Worm (Caenorhabditis elegans) whole organism, L1 larva: ENCODE results near the gene T25B9.6.
A peak's percentile ranks its signal among the peaks of the same experiment; 100 is the strongest.

Experiments used
- C04F5.9 ChIP-seq: sonication (generic microtip); optimal IDR thresholded peaks from 2 replicates; lab custom pipeline; 2016; ENCODE audit warnings: missing genetic modification characterization, missing compliant biosample characterization
- C34B4.2 ChIP-seq: sonication (generic microtip); optimal IDR thresholded peaks from 2 replicates; lab custom pipeline; 2017; ENCODE audit warnings: mild to moderate bottlenecking, missing genetic modification characterization, missing compliant biosample characterization
- F16B12.6 ChIP-seq: fragments of 150-350 bp; optimal IDR thresholded peaks from 2 replicates; lab custom pipeline; 2014; ENCODE audit warnings: missing biosample characterization, missing genetic modification characterization
- Y116A8C.19 ChIP-seq: sonication (generic microtip); optimal IDR thresholded peaks from 2 replicates; lab custom pipeline; 2016; ENCODE audit warnings: missing compliant biosample characterization, missing genetic modification characterization, borderline replicate concordance
- aha-1 ChIP-seq: fragments of 150-350 bp; optimal IDR thresholded peaks from 2 replicates; lab custom pipeline; 2014; ENCODE audit warnings: missing biosample characterization, missing genetic modification characterization
- aly-2 ChIP-seq: fragments of 150-350 bp; optimal IDR thresholded peaks from 2 replicates; lab custom pipeline; 2014; ENCODE audit warnings: missing biosample characterization, missing genetic modification characterization
- blmp-1 ChIP-seq: fragments of 150-350 bp; optimal IDR thresholded peaks from 2 replicates; lab custom pipeline; 2014; ENCODE audit warnings: missing biosample characterization, missing genetic modification characterization
- ceh-8 ChIP-seq: fragments of 200-800 bp; sonication (Bioruptor generic); optimal IDR thresholded peaks from 2 replicates; lab custom pipeline; 2018; ENCODE audit warnings: mild to moderate bottlenecking, missing genetic modification characterization, moderate library complexity, missing compliant biosample characterization
- dpl-1 ChIP-seq, 3 experiments: fragments of 150-350 bp in 2 of 3; sonication (generic microtip) in 1 of 3; optimal IDR thresholded peaks; 2 replicates each; lab custom pipeline; 2014 to 2017; ENCODE audit warnings: missing biosample characterization in 3 of 3, missing genetic modification characterization in 3 of 3, missing genetic modification reagents in 3 of 3
- dsc-1 ChIP-seq: sonication (generic microtip); optimal IDR thresholded peaks from 2 replicates; lab custom pipeline; 2016; ENCODE audit warnings: mild to moderate bottlenecking, missing genetic modification characterization, missing compliant biosample characterization
- efl-1 ChIP-seq, 4 experiments: fragments of 150-350 bp; optimal IDR thresholded peaks in 3 of 4; peaks in 1 of 4; 1 replicate in 1 of 4; 2 replicates in 3 of 4; lab custom pipeline; 2014; ENCODE audit warnings: missing biosample characterization in 2 of 4, missing genetic modification characterization in 2 of 4, missing genetic modification reagents in 2 of 4
- egl-27 ChIP-seq, 2 experiments: fragments of 150-350 bp in 1 of 2; sonication (generic microtip); optimal IDR thresholded peaks; 3 replicates each; lab custom pipeline; 2017 to 2018; ENCODE audit warnings: missing biosample characterization in 2 of 2, missing genetic modification characterization in 2 of 2, missing genetic modification reagents in 2 of 2
- elt-3 ChIP-seq, 6 experiments: fragments of 150-350 bp in 1 of 6; sonication (generic microtip); optimal IDR thresholded peaks; 2 replicates each; lab custom pipeline; 2017 to 2018; ENCODE audit warnings: missing biosample characterization in 6 of 6, missing genetic modification characterization in 6 of 6, inconsistent platforms in 1 of 6
- grh-1 ChIP-seq: fragments of 200-800 bp; sonication (Bioruptor generic); IDR thresholded peaks from 2 replicates; pipeline ENCODE4 v1.3.6; 2022; ENCODE audit warnings: missing genetic modification reagents, missing genetic modification characterization, missing compliant biosample characterization
- hlh-4 ChIP-seq: sonication (generic microtip); optimal IDR thresholded peaks from 2 replicates; lab custom pipeline; 2016; ENCODE audit warnings: mild to moderate bottlenecking, missing genetic modification characterization, missing compliant biosample characterization
- hpl-2 ChIP-seq: fragments of 150-350 bp; optimal IDR thresholded peaks from 2 replicates; lab custom pipeline; 2014; ENCODE audit warnings: missing biosample characterization, missing genetic modification reagents, missing genetic modification characterization
- jun-1 ChIP-seq: fragments of 150-350 bp; optimal IDR thresholded peaks from 2 replicates; lab custom pipeline; 2014; ENCODE audit warnings: missing biosample characterization, missing genetic modification reagents, missing genetic modification characterization
- lin-14 ChIP-seq: fragments of 200-800 bp; sonication (Bioruptor generic); optimal IDR thresholded peaks from 2 replicates; lab custom pipeline; 2018; ENCODE audit warnings: mild to moderate bottlenecking, missing genetic modification characterization, moderate library complexity, missing compliant biosample characterization
- lin-35 ChIP-seq, 2 experiments: fragments of 150-350 bp; optimal IDR thresholded peaks; 2 replicates each; lab custom pipeline; 2014; ENCODE audit warnings: missing biosample characterization in 2 of 2, missing genetic modification characterization in 2 of 2, missing genetic modification reagents in 2 of 2
- lsy-2 ChIP-seq, 2 experiments: fragments of 150-350 bp; optimal IDR thresholded peaks; 2 replicates each; lab custom pipeline; 2014; ENCODE audit warnings: missing biosample characterization in 2 of 2, missing genetic modification characterization in 2 of 2
- mef-2 ChIP-seq: fragments of 150-350 bp; optimal IDR thresholded peaks from 2 replicates; lab custom pipeline; 2014; ENCODE audit warnings: missing biosample characterization, missing genetic modification characterization
- nhr-20 ChIP-seq: sonication (generic microtip); optimal IDR thresholded peaks from 2 replicates; lab custom pipeline; 2016; ENCODE audit warnings: mild to moderate bottlenecking, missing genetic modification characterization, missing compliant biosample characterization
- nhr-237 ChIP-seq: fragments of 150-350 bp; optimal IDR thresholded peaks from 2 replicates; lab custom pipeline; 2014; ENCODE audit warnings: missing biosample characterization, missing genetic modification characterization
- nhr-77 ChIP-seq: fragments of 150-350 bp; optimal IDR thresholded peaks from 2 replicates; lab custom pipeline; 2014; ENCODE audit warnings: missing biosample characterization, missing genetic modification characterization
- nhr-85 ChIP-seq: sonication (generic microtip); peaks from one replicate; lab custom pipeline; 2016; ENCODE audit warnings: missing genetic modification characterization, inconsistent platforms, missing compliant biosample characterization
- pag-3 ChIP-seq: sonication (generic microtip); optimal IDR thresholded peaks from 2 replicates; lab custom pipeline; 2017; ENCODE audit warnings: missing genetic modification characterization, mild to moderate bottlenecking, missing compliant biosample characterization, antibody characterized with exemption, borderline replicate concordance; ENCODE audit not compliant: insufficient read depth
- rnt-1 ChIP-seq: sonication (generic microtip); optimal IDR thresholded peaks from 2 replicates; lab custom pipeline; 2016; ENCODE audit warnings: mild to moderate bottlenecking, missing genetic modification characterization, moderate library complexity, missing compliant biosample characterization
- skn-1 ChIP-seq: fragments of 150-350 bp; optimal IDR thresholded peaks from 2 replicates; lab custom pipeline; 2014; ENCODE audit warnings: missing biosample characterization, missing genetic modification characterization
- sup-37 ChIP-seq: fragments of 200-800 bp; sonication (Bioruptor generic); optimal IDR thresholded peaks from 2 replicates; lab custom pipeline; 2018; ENCODE audit warnings: mild to moderate bottlenecking, missing genetic modification characterization, missing compliant biosample characterization
- swsn-7 ChIP-seq: sonication (generic microtip); optimal IDR thresholded peaks from 2 replicates; lab custom pipeline; 2016; ENCODE audit warnings: missing genetic modification characterization, missing compliant biosample characterization
- tlp-1 ChIP-seq: fragments of 150-350 bp; optimal IDR thresholded peaks from 2 replicates; lab custom pipeline; 2014; ENCODE audit warnings: missing biosample characterization, missing genetic modification characterization
- unc-130 ChIP-seq: fragments of 150-350 bp; optimal IDR thresholded peaks from 2 replicates; lab custom pipeline; 2017; ENCODE audit warnings: missing biosample characterization, missing genetic modification characterization, inconsistent platforms
- unc-30 ChIP-seq: sonication (generic microtip); optimal IDR thresholded peaks from 2 replicates; lab custom pipeline; 2017; ENCODE audit warnings: missing biosample characterization, missing genetic modification characterization
- unc-62 ChIP-seq: fragments of 150-350 bp; optimal IDR thresholded peaks from 2 replicates; lab custom pipeline; 2014; ENCODE audit warnings: missing biosample characterization, missing genetic modification reagents, missing genetic modification characterization
- unc-98 ChIP-seq: fragments of 200-800 bp; sonication (Bioruptor generic); IDR thresholded peaks from 2 replicates; pipeline ENCODE4 v1.3.6; 2022; ENCODE audit warnings: missing genetic modification characterization, missing compliant biosample characterization
- xbp-1 ChIP-seq: sonication (generic microtip); optimal IDR thresholded peaks from 2 replicates; lab custom pipeline; 2016; ENCODE audit warnings: missing genetic modification characterization, missing compliant biosample characterization
- zip-4 ChIP-seq: fragments of 200-800 bp; sonication (Bioruptor generic); optimal IDR thresholded peaks from 2 replicates; lab custom pipeline; 2018; ENCODE audit warnings: mild to moderate bottlenecking, missing genetic modification characterization, moderate library complexity, missing compliant biosample characterization

The T25B9.6 gene

DNA sequence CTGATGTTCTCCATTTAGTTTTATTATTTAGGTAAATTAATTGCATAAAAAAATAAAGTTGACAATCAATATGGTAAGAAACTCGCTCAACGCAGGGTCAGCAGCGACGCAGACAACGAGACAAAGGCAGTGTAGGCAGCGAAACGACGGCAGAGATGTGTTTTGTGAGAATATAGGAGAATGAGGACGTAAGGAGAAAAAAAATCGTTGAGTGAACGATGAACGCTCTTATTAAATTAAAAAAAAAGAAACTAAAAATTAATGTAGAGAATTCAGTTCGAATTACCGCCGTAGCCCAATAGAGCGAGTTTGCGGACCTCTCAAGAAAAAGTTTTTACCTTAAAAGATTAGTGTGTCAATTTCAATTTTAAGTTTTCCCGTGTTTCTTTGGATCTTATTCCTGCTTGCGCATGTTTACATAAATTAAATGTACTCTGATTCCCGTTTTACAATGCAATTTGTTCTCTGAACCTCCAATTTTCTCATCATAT, 10.2 kb downstream of the T25B9.6 start, which contains the start of gene T25B9.8:
Gene T25B9.8 (minus strand): TSS at position 51 of the 491 bp plus-strand sequence.
- peak in 2 of 3 experiments; percentile 40 to 58 for TF ChIP-seq dpl-1 (GFP tag; optimal IDR thresholded peaks at IDR 0.05; lab: Kevin White, UChicago)
- peak; percentile 1 to 44 for TF ChIP-seq lin-35 (GFP tag; optimal IDR thresholded peaks at IDR 0.05; lab: Kevin White, UChicago)
- TF ChIP-seq xbp-1 (tag; lab: Kevin White, UChicago), result no peak
- TF ChIP-seq sup-37 (GFP tag; lab: Kevin White, UChicago), result no peak
- TF ChIP-seq lin-14, result peak; percentile 19
- no peak for TF ChIP-seq ceh-8 (GFP tag; lab: Kevin White, UChicago)
- TF ChIP-seq nhr-85 (tag; lab: Kevin White, UChicago), result no peak
- peak; percentile 23 for TF ChIP-seq rnt-1 (tag; lab: Kevin White, UChicago)
- no peak for TF ChIP-seq zip-4 (GFP tag; lab: Kevin White, UChicago)
- no peak for TF ChIP-seq skn-1 (tag; lab: Kevin White, UChicago)
- peak in 1 of 2 experiments; percentile 18 for TF ChIP-seq lsy-2 (tag; optimal IDR thresholded peaks at IDR 0.05; lab: Kevin White, UChicago)
- peak in 1 of 2 experiments; percentile 42 for TF ChIP-seq efl-1 (optimal IDR thresholded peaks at IDR 0.05; lab: Kevin White, UChicago)
- peak; percentile 61 to 93 for TF ChIP-seq efl-1 (GFP tag; optimal IDR thresholded peaks at IDR 0.05 in 1 of 2; lab: Kevin White, UChicago)

ce11 chrIV:10769353-10769752, 11.4 kb downstream of the T25B9.6 start, which contains the start of gene T25B9.9:
TSS of gene T25B9.9 (plus strand) at chrIV:10769653.
- no peak for TF ChIP-seq C34B4.2 (tag; lab: Kevin White, UChicago)
- TF ChIP-seq mef-2 (tag; lab: Kevin White, UChicago), result no peak
- TF ChIP-seq lin-35 (GFP tag; optimal IDR thresholded peaks at IDR 0.05; lab: Kevin White, UChicago), result no peak
- TF ChIP-seq dpl-1 (GFP tag; optimal IDR thresholded peaks at IDR 0.05; lab: Kevin White, UChicago), result no peak
- TF ChIP-seq nhr-237 (tag; lab: Kevin White, UChicago), result no peak
- no peak for TF ChIP-seq unc-62 (GFP tag; lab: Kevin White, UChicago)
- TF ChIP-seq aly-2 (tag; lab: Kevin White, UChicago), result no peak
- no peak for TF ChIP-seq hlh-4 (tag; lab: Kevin White, UChicago)
- no peak for TF ChIP-seq egl-27 (tag; optimal IDR thresholded peaks at IDR 0.05; lab: Kevin White, UChicago)
- TF ChIP-seq blmp-1 (tag; lab: Kevin White, UChicago), result no peak
- no peak for TF ChIP-seq aha-1 (tag; lab: Kevin White, UChicago)
- TF ChIP-seq unc-98 (GFP tag; lab: Robert Waterston, UW), result no peak
- no peak for TF ChIP-seq F16B12.6 (tag; lab: Kevin White, UChicago)
- TF ChIP-seq grh-1 (GFP tag; lab: Robert Waterston, UW), result no peak
- TF ChIP-seq elt-3 (tag; optimal IDR thresholded peaks at IDR 0.05; lab: Kevin White, UChicago), result no peak
- no peak for TF ChIP-seq swsn-7 (tag; lab: Kevin White, UChicago)
- no peak for TF ChIP-seq nhr-20

- TF ChIP-seq pag-3 (tag; lab: Kevin White, UChicago) (no peak), elt-3 (tag; optimal IDR thresholded peaks at IDR 0.05; lab: Kevin White, UChicago) (no peak), jun-1 (tag; lab: Kevin White, UChicago) (no peak), unc-30 (tag; lab: Kevin White, UChicago) (no peak), nhr-20 (no peak), dsc-1 (tag; lab: Kevin White, UChicago) (no peak), C04F5.9 (no peak), skn-1 (tag; lab: Kevin White, UChicago) (no peak), nhr-77 (tag; lab: Kevin White, UChicago) (no peak), hpl-2 (GFP tag; lab: Kevin White, UChicago) (no peak), unc-130 (tag; lab: Kevin White, UChicago) (no peak), lin-14 (no peak), Y116A8C.19 (tag; lab: Kevin White, UChicago) (no peak), efl-1 (optimal IDR thresholded peaks at IDR 0.05; lab: Kevin White, UChicago) (no peak), efl-1 (GFP tag; optimal IDR thresholded peaks at IDR 0.05 in 1 of 2; lab: Kevin White, UChicago) (no peak), tlp-1 (tag; lab: Kevin White, UChicago) (no peak)
These were observed 13.4 kb downstream of the T25B9.6 start for ce11 chrIV:10771296-10771695.
